Worm (Caenorhabditis elegans) whole organism, L2 larva: ENCODE data around the gene F22E5.7.

Experiments used
- F13H6.1 ChIP-seq: sonication (generic microtip); optimal IDR thresholded peaks from 2 replicates; lab custom pipeline; 2016; ENCODE audit warnings: missing genetic modification characterization, missing compliant biosample characterization
- ZK546.5 ChIP-seq: sonication (generic microtip); optimal IDR thresholded peaks from 2 replicates; lab custom pipeline; 2017; ENCODE audit warnings: missing biosample characterization, missing genetic modification characterization
- ama-1 ChIP-seq: fragments of 150-350 bp; optimal IDR thresholded peaks from 2 replicates; lab custom pipeline; 2018; ENCODE audit warnings: inconsistent platforms
- blmp-1 ChIP-seq: sonication (generic microtip); optimal IDR thresholded peaks from 2 replicates; lab custom pipeline; 2017; ENCODE audit warnings: missing genetic modification characterization, mild to moderate bottlenecking, missing compliant biosample characterization, antibody characterized with exemption, moderate library complexity; ENCODE audit not compliant: insufficient read depth
- elt-3 ChIP-seq: sonication (generic microtip); optimal IDR thresholded peaks from 2 replicates; lab custom pipeline; 2017; ENCODE audit warnings: missing biosample characterization, missing genetic modification characterization
- fos-1 ChIP-seq: fragments of 150-350 bp; optimal IDR thresholded peaks from 2 replicates; lab custom pipeline; 2014; ENCODE audit warnings: missing biosample characterization, missing genetic modification characterization
- lin-13 ChIP-seq: fragments of 150-350 bp; optimal IDR thresholded peaks from 2 replicates; lab custom pipeline; 2014; ENCODE audit warnings: missing biosample characterization, missing genetic modification reagents, missing genetic modification characterization
- mab-5 ChIP-seq: fragments of 150-350 bp; optimal IDR thresholded peaks from 2 replicates; lab custom pipeline; 2014; ENCODE audit warnings: missing biosample characterization, missing genetic modification characterization
- nhr-10 ChIP-seq: sonication (generic microtip); optimal IDR thresholded peaks from 2 replicates; lab custom pipeline; 2017; ENCODE audit warnings: missing biosample characterization, missing genetic modification characterization
- nhr-11 ChIP-seq: fragments of 150-350 bp; optimal IDR thresholded peaks from 2 replicates; lab custom pipeline; 2014; ENCODE audit warnings: missing biosample characterization, missing genetic modification characterization
- ztf-11 ChIP-seq: sonication (generic microtip); optimal IDR thresholded peaks from 2 replicates; lab custom pipeline; 2017; ENCODE audit warnings: missing biosample characterization, missing genetic modification characterization

DNA sequence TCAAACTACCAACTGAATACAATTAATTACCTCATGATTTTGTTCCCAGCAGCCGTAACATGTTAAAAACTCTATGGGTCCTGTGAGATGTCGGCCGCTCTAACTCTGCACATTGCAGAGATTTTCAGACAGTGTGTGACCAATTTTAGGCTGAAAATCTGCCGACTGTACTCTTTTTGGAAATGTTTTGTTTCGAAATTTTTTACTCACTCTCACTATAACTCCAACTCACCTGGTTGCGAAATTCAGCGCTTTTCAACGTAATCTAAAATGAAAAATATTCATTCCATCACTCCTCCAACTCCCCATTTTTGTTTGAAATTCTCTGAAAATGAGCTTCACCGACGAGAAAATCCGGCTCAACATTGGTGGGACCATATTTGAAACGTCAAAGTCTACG, 7.7 kb downstream of the F22E5.7 start, which contains the start of the genes F22E5.13 and F22E5.6:
- TF ChIP-seq elt-3 = no peak
- no peak for TF ChIP-seq blmp-1 (tag; lab: Kevin White, UChicago)
- TF ChIP-seq ama-1 (lab: Kevin White, UChicago) = no peak
- no peak for TF ChIP-seq ZK546.5 (tag; lab: Kevin White, UChicago)
- no peak for TF ChIP-seq lin-13
- TF ChIP-seq ztf-11 (tag; lab: Kevin White, UChicago) = no peak
- no peak for TF ChIP-seq nhr-11 (tag; lab: Kevin White, UChicago)
- no peak for TF ChIP-seq fos-1 (tag; lab: Kevin White, UChicago)
- no peak for TF ChIP-seq nhr-10 (tag; lab: Kevin White, UChicago)
- no peak for TF ChIP-seq F13H6.1
- TF ChIP-seq mab-5 (tag; lab: Kevin White, UChicago) = no peak
